Worm (Caenorhabditis elegans) whole organism, L4/young adult: ENCODE results near the gene ZC250.5.

Experiments
- W03F9.2 ChIP-seq: fragments of 150-350 bp; optimal IDR thresholded peaks from 2 replicates; lab custom pipeline; 2014; ENCODE audit warnings: missing biosample characterization, missing genetic modification characterization
- dao-5 ChIP-seq: sonication (generic microtip); optimal IDR thresholded peaks from 2 replicates; lab custom pipeline; 2016; ENCODE audit warnings: missing genotype, missing genetic modification characterization, moderate library complexity, missing compliant biosample characterization
- him-1 ChIP-seq: sonication (generic microtip); optimal IDR thresholded peaks from 2 replicates; lab custom pipeline; 2016; ENCODE audit warnings: missing genotype, missing genetic modification reagents, missing genetic modification characterization, missing compliant biosample characterization

- TF ChIP-seq dao-5 (tag; lab: Kevin White, UChicago): no peak
- TF ChIP-seq W03F9.2: no peak
- TF ChIP-seq him-1 (tag; lab: Kevin White, UChicago): no peak
Measured at ce11 chrV:5835397-5835796, 29.8 kb downstream of the ZC250.5 start.
